Worm (Caenorhabditis elegans): ENCODE data around the gene ggtb-1.

DNA sequence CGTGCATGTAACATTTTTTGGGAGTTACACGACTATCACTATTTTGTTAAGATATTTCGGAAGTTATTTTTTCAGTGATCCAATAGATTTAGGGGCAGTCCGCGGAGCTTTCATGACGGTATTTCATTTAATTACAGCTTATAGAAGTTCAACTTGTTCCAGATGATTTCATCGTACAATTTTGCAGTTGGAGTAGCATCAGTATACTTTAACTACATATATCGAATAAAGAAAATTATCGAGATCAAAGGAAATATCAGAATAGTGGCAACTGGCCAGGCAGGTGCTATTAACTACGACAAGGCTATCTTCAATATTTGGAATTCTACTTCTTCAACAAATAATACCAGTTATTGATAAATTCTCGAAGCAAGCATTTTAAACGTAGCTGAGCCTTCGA lies 44.9 kb downstream of the ggtb-1 start:
- TF ChIP-seq R02D3.7 (tag; optimal IDR thresholded peaks at IDR 0.05) (no peak), unc-39 (tag; optimal IDR thresholded peaks at IDR 0.05) (no peak), unc-62 (GFP tag; optimal IDR thresholded peaks at IDR 0.05) (no peak), elt-1 (tag; optimal IDR thresholded peaks at IDR 0.05) (no peak), nhr-28 (tag; optimal IDR thresholded peaks at IDR 0.05) (no peak), ceh-9 (tag; optimal IDR thresholded peaks at IDR 0.05) (no peak), nhr-12 (tag; optimal IDR thresholded peaks at IDR 0.05) (no peak), daf-12 (tag; optimal IDR thresholded peaks at IDR 0.05) (no peak), snpc-4 (tag; optimal IDR thresholded peaks at IDR 0.05) (no peak), nhr-11 (tag; optimal IDR thresholded peaks at IDR 0.05) (no peak), ama-1 (optimal IDR thresholded peaks at IDR 0.05) (no peak), nhr-25 (tag; optimal IDR thresholded peaks at IDR 0.05) (no peak), pha-4 (tag; optimal IDR thresholded peaks at IDR 0.05) (no peak)

Measured in whole organism, L3 larva.